Fruit fly (Drosophila melanogaster): Measurements from ENCODE around the gene br.

DNA sequence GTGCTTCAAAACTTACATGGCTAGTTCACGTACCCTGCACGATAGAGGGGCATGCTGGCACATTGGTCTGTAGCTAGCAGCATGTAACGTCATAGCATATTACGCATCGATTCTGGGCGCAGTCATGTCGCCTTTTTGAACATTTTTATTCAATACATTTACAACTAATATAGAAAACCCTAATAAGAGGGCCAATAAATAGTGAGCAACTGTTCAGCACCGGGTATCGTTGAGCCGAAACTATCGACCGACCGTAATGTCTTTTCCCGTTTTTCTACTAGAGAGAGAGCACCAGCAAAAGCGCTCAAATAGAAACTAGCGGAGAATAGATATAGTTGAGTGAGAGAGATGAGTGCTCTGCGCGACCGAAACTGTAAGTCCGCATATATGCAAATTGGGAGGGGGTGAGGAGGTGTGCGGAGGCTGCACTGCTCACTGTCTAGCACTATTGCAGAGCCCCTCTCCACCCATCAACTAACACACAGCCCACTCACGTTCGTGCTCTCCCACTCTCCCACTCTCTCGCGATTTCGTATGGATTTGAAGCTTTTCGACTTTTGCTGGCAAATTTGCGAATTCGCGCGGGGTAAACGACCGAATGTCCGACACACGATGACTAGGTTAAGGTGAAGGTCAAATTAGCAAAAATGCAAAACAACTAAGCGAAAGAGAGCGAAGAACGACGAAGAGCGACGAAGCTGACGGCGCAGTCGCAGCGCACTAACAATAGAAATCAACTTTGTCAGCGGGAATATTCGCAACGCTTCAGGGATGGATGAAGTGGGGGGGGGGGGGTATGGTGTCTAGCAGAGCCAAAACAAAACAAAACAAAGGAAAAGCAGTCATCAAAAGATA is 44.0 kb downstream of the br start:
- TF ChIP-seq CG7101 (tag; optimal IDR thresholded peaks at IDR 0.05) (peak; percentile 86), toe (GFP tag; optimal IDR thresholded peaks at IDR 0.05) (peak; percentile 20), Clk (GFP tag; optimal IDR thresholded peaks at IDR 0.05) (peak; percentile 44), cic (GFP tag; optimal IDR thresholded peaks at IDR 0.05) (peak; percentile 9), CG12768 (GFP tag; optimal IDR thresholded peaks at IDR 0.05) (peak; percentile 66), pad (GFP tag; optimal IDR thresholded peaks at IDR 0.05) (peak; percentile 88), ovo (GFP tag; optimal IDR thresholded peaks at IDR 0.05) (peak; percentile 62), CG5204 (GFP tag; optimal IDR thresholded peaks at IDR 0.05) (peak; percentile 48), kay (GFP tag; ENCODE audit: borderline replicate concordance) (peak; percentile 80), Hr96 (GFP tag; optimal IDR thresholded peaks at IDR 0.05) (peak; percentile 82), bab1 (GFP tag; optimal IDR thresholded peaks at IDR 0.05) (peak; percentile 86), tj (GFP tag; optimal IDR thresholded peaks at IDR 0.05) (peak; percentile 93), cnc (optimal IDR thresholded peaks at IDR 0.05) (peak in 1 of 2 experiments; percentile 50), CG11617 (GFP tag; optimal IDR thresholded peaks at IDR 0.05) (peak; percentile 66)
